Worm (Caenorhabditis elegans) whole organism, mixed stage, embryonic: ENCODE measurements around the gene C08B11.9.

Experiments
- blmp-1 ChIP-seq: fragments of 150-350 bp; optimal IDR thresholded peaks from 2 replicates; lab custom pipeline; 2014; ENCODE audit warnings: missing biosample characterization, missing genetic modification characterization
- lin-13 ChIP-seq: fragments of 150-350 bp; optimal IDR thresholded peaks from 2 replicates; lab custom pipeline; 2014; ENCODE audit warnings: missing biosample characterization, missing genetic modification characterization
- nhr-28 ChIP-seq: fragments of 150-350 bp; optimal IDR thresholded peaks from 2 replicates; lab custom pipeline; 2014; ENCODE audit warnings: missing biosample characterization, missing genetic modification characterization
- ztf-11 ChIP-seq: fragments of 150-350 bp; optimal IDR thresholded peaks from 2 replicates; lab custom pipeline; 2014; ENCODE audit warnings: missing biosample characterization, missing genetic modification characterization

DNA sequence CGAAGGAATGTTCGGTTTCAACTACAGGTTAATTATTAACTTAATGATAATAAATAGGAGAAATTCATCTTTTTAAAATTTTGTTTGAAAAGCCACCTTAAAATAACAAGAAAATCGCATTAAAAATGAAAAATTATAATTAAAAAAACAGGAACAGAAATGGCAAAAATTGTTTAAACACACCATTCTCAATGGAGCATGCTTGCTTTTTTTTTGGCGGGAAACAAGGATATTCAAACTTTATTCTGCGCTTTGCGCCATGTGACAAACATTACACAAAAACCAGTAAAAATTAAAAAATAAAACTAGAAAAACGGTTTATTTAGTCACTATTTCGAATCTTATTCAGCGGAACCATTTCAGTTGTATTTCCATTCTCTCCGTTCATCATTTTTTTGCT lies 9.2 kb downstream of the C08B11.9 start:
- TF ChIP-seq ztf-11 (tag; lab: Kevin White, UChicago) (no peak), lin-13 (no peak), nhr-28 (no peak), blmp-1 (tag; lab: Kevin White, UChicago) (no peak)
